Worm (Caenorhabditis elegans): Measurements from ENCODE around the gene T02H6.5.

- no peak for TF ChIP-seq dao-5 (tag; optimal IDR thresholded peaks at IDR 0.05)
- TF ChIP-seq him-1 (tag; optimal IDR thresholded peaks at IDR 0.05), result no peak
- TF ChIP-seq W03F9.2 (tag; optimal IDR thresholded peaks at IDR 0.05), result no peak
Measured at ce11 chrII:675822-676221, 9.1 kb upstream of the T02H6.5 start.

All from whole organism, L4/young adult.